Worm (Caenorhabditis elegans) whole organism, young adult: Measurements from ENCODE around the gene Y51A2D.13.

Experiments
- D2030.7 ChIP-seq: fragments of 200-800 bp; sonication (Bioruptor generic); IDR thresholded peaks from 2 replicates; pipeline ENCODE4 v1.3.6; 2022; ENCODE audit warnings: missing genetic modification reagents, missing genetic modification characterization, missing compliant biosample characterization
- F39B2.1 ChIP-seq: fragments of 200-800 bp; sonication (Bioruptor generic); IDR thresholded peaks from 2 replicates; pipeline ENCODE4 v1.3.6; 2022; ENCODE audit warnings: missing genetic modification reagents, missing genetic modification characterization, missing compliant biosample characterization
- Y56A3A.18 ChIP-seq: fragments of 200-800 bp; sonication (Bioruptor generic); IDR thresholded peaks from 2 replicates; pipeline ENCODE4 v1.3.6; 2022; ENCODE audit warnings: missing genetic modification reagents, missing genetic modification characterization, missing compliant biosample characterization
- ama-1 ChIP-seq, 3 experiments: fragments of 150-350 bp in 1 of 3; sonication (generic microtip) in 2 of 3; optimal IDR thresholded peaks; 2 replicates each; lab custom pipeline; 2014 to 2018; ENCODE audit warnings: missing biosample characterization in 2 of 3, missing genetic modification characterization in 2 of 3, missing genetic modification reagents in 2 of 3
- aptf-2 ChIP-seq: fragments of 200-800 bp; sonication (Bioruptor generic); conservative IDR thresholded peaks from 2 replicates; pipeline ENCODE4 v1.3.6; 2022; ENCODE audit warnings: missing genetic modification reagents, missing genetic modification characterization, missing compliant biosample characterization
- ceh-40 ChIP-seq: fragments of 200-800 bp; sonication (Bioruptor generic); IDR thresholded peaks from 2 replicates; pipeline ENCODE4 v1.3.6; 2022; ENCODE audit warnings: missing genetic modification characterization, missing compliant biosample characterization
- let-607 ChIP-seq, 2 experiments: fragments of 200-800 bp in 1 of 2; sonication (Bioruptor generic) in 1 of 2; sonication (generic microtip) in 1 of 2; optimal IDR thresholded peaks; 2 replicates each; lab custom pipeline; 2016 to 2018; ENCODE audit warnings: mild to moderate bottlenecking in 2 of 2, missing compliant biosample characterization in 2 of 2, missing genetic modification characterization in 2 of 2, moderate library complexity in 2 of 2, missing genotype in 1 of 2
- lin-26 ChIP-seq: fragments of 200-800 bp; sonication (Bioruptor generic); IDR thresholded peaks from 2 replicates; pipeline ENCODE4 v1.3.6; 2022; ENCODE audit warnings: missing genetic modification reagents, missing genetic modification characterization, missing compliant biosample characterization
- mxl-1 ChIP-seq: sonication (generic microtip); optimal IDR thresholded peaks from 2 replicates; lab custom pipeline; 2016; ENCODE audit warnings: missing genetic modification characterization, missing compliant biosample characterization
- nhr-27 ChIP-seq: fragments of 200-800 bp; sonication (Bioruptor generic); optimal IDR thresholded peaks from 2 replicates; lab custom pipeline; 2018; ENCODE audit warnings: mild to moderate bottlenecking, missing genetic modification characterization, moderate library complexity, missing compliant biosample characterization
- rec-8 ChIP-seq, 2 experiments: sonication (generic microtip); optimal IDR thresholded peaks; 2 replicates each; lab custom pipeline; 2016; ENCODE audit warnings: mild to moderate bottlenecking in 2 of 2, missing genetic modification characterization in 2 of 2, missing genetic modification reagents in 2 of 2, missing genotype in 2 of 2, missing biosample characterization in 1 of 2, missing compliant biosample characterization in 1 of 2, moderate library complexity in 1 of 2
- snpc-4 ChIP-seq, 5 experiments: fragments of 150-350 bp in 1 of 5; sonication (generic microtip) in 4 of 5; optimal IDR thresholded peaks; 2 replicates each; lab custom pipeline; 2014 to 2018; ENCODE audit warnings: missing genetic modification characterization in 5 of 5, missing biosample characterization in 3 of 5, antibody characterized with exemption in 2 of 5, mild to moderate bottlenecking in 2 of 5, missing compliant biosample characterization in 2 of 5, missing genotype in 2 of 5, moderate library complexity in 2 of 5, missing genetic modification reagents in 1 of 5
- unc-130 ChIP-seq: sonication (generic microtip); optimal IDR thresholded peaks from 2 replicates; lab custom pipeline; 2016; ENCODE audit warnings: missing genetic modification reagents, missing genetic modification characterization, missing compliant biosample characterization
- unc-62 ChIP-seq: fragments of 150-350 bp; optimal IDR thresholded peaks from 2 replicates; lab custom pipeline; 2014; ENCODE audit warnings: missing biosample characterization, missing genetic modification reagents, missing genetic modification characterization

DNA sequence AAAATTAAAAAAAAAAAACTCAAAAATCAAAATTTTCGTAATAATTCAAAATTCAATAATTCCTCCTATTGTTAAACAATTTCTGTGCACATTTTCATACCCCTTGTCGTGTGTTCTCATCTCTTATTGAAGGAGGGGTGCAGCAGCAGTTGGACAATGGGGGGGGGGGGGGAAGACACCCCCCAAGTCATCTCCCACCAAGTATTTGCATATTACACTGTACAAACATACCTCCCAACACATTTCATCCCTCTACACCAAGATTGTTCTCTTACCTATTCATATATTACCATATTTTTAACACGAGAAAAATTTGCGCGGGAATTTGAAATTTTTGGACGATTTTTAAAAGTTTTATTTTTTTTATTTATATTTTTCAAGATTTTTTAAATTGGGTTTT lies 16.7 kb upstream of the Y51A2D.13 start:
- TF ChIP-seq ama-1 (optimal IDR thresholded peaks at IDR 0.05; lab: Kevin White, UChicago) = no peak
- no peak for TF ChIP-seq ama-1 (GFP tag; optimal IDR thresholded peaks at IDR 0.05; lab: Kevin White, UChicago)
- no peak for TF ChIP-seq rec-8 (tag; optimal IDR thresholded peaks at IDR 0.05; lab: Kevin White, UChicago)
- TF ChIP-seq aptf-2 (GFP tag; lab: Robert Waterston, UW) = no peak
- no peak for TF ChIP-seq unc-62 (GFP tag; lab: Kevin White, UChicago)
- no peak for TF ChIP-seq Y56A3A.18
- no peak for TF ChIP-seq ceh-40 (GFP tag; lab: Robert Waterston, UW)
- TF ChIP-seq D2030.7 (GFP tag; lab: Robert Waterston, UW) = no peak
- TF ChIP-seq snpc-4 (GFP tag; optimal IDR thresholded peaks at IDR 0.05; lab: Kevin White, UChicago) = no peak
- no peak for TF ChIP-seq snpc-4 (tag; optimal IDR thresholded peaks at IDR 0.05; lab: Kevin White, UChicago)
- TF ChIP-seq F39B2.1 (GFP tag; lab: Robert Waterston, UW) = no peak
- TF ChIP-seq lin-26 (GFP tag; lab: Robert Waterston, UW) = no peak
- TF ChIP-seq nhr-27 (tag; lab: Kevin White, UChicago) = no peak
- TF ChIP-seq let-607 (tag; optimal IDR thresholded peaks at IDR 0.05; lab: Kevin White, UChicago) = no peak
- no peak for TF ChIP-seq unc-130 (GFP tag; lab: Kevin White, UChicago)
- TF ChIP-seq mxl-1 (tag; lab: Kevin White, UChicago) = no peak
